Worm (Caenorhabditis elegans) whole organism, late embryonic: Measurements from ENCODE around the gene srxa-12.

Experiments used
- F13H6.1 ChIP-seq: sonication (generic microtip); optimal IDR thresholded peaks from 2 replicates; lab custom pipeline; 2016; ENCODE audit warnings: missing genetic modification characterization, missing compliant biosample characterization
- ama-1 ChIP-seq: fragments of 150-350 bp; optimal IDR thresholded peaks from 2 replicates; lab custom pipeline; 2014
- ceh-30 ChIP-seq: fragments of 150-350 bp; optimal IDR thresholded peaks from 2 replicates; lab custom pipeline; 2014; ENCODE audit warnings: missing biosample characterization, missing genetic modification characterization
- ceh-48 ChIP-seq: sonication (generic microtip); optimal IDR thresholded peaks from 2 replicates; lab custom pipeline; 2016; ENCODE audit warnings: missing genetic modification characterization, inconsistent platforms, missing compliant biosample characterization
- fkh-10 ChIP-seq: fragments of 150-350 bp; optimal IDR thresholded peaks from 2 replicates; lab custom pipeline; 2014; ENCODE audit warnings: missing biosample characterization, missing genetic modification reagents, missing genetic modification characterization
- pat-9 ChIP-seq: fragments of 200-800 bp; sonication (Bioruptor generic); optimal IDR thresholded peaks from 2 replicates; lab custom pipeline; 2018; ENCODE audit warnings: mild to moderate bottlenecking, missing genetic modification characterization, moderate library complexity, missing compliant biosample characterization
- pqm-1 ChIP-seq: sonication (generic microtip); optimal IDR thresholded peaks from 2 replicates; lab custom pipeline; 2016; ENCODE audit warnings: missing genetic modification characterization, missing compliant biosample characterization
- rnt-1 ChIP-seq: sonication (generic microtip); optimal IDR thresholded peaks from 2 replicates; lab custom pipeline; 2016; ENCODE audit warnings: missing genetic modification characterization, missing compliant biosample characterization
- syd-9 ChIP-seq: sonication (generic microtip); optimal IDR thresholded peaks from 2 replicates; lab custom pipeline; 2016; ENCODE audit warnings: mild to moderate bottlenecking, missing genetic modification characterization, moderate library complexity, missing compliant biosample characterization
- unc-55 ChIP-seq: sonication (generic microtip); optimal IDR thresholded peaks from 2 replicates; lab custom pipeline; 2017; ENCODE audit warnings: missing biosample characterization, missing genetic modification reagents, missing genetic modification characterization

DNA sequence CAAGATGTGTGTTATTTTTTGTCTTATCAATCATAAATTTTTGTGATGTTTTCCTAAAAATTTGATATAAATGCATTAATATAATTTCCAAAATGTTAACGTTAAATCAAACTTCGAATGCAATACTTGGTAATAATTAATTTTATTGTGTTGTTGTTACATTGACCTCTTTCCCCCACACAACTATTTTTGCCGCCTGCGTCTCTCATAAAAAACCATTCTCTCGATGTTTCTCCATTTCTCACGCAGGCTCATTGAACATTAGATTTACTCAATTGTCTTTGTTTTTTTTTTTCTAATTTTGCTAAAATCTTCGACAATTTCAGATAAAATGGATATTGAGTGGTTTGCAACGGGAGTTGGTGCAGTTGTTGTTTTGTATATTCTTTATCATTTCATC, 20.3 kb upstream of the srxa-12 start, which contains the start of gene stdh-1:
- TF ChIP-seq pqm-1 (tag; lab: Kevin White, UChicago) (no peak), ceh-30 (no peak), F13H6.1 (tag; lab: Kevin White, UChicago) (no peak), ceh-48 (no peak), fkh-10 (GFP tag; lab: Kevin White, UChicago) (no peak), syd-9 (tag; lab: Kevin White, UChicago) (no peak), rnt-1 (tag; lab: Kevin White, UChicago) (no peak), ama-1 (lab: Kevin White, UChicago) (no peak), pat-9 (tag; lab: Kevin White, UChicago) (no peak), unc-55 (GFP tag; lab: Kevin White, UChicago) (no peak)
